Worm (Caenorhabditis elegans): ENCODE data around the gene ugt-49.

- TF ChIP-seq tbx-2 (tag; optimal IDR thresholded peaks at IDR 0.05), result no peak
- TF ChIP-seq unc-86 (tag; optimal IDR thresholded peaks at IDR 0.05), result no peak
- TF ChIP-seq tlp-1 (tag; optimal IDR thresholded peaks at IDR 0.05), result no peak
- TF ChIP-seq aly-2 (tag; optimal IDR thresholded peaks at IDR 0.05), result no peak
- TF ChIP-seq snpc-4 (tag; optimal IDR thresholded peaks at IDR 0.05), result no peak
- TF ChIP-seq nhr-237 (tag; optimal IDR thresholded peaks at IDR 0.05), result no peak
- TF ChIP-seq ceh-82 (tag; optimal IDR thresholded peaks at IDR 0.05), result no peak
- no peak for TF ChIP-seq F16B12.6 (tag; optimal IDR thresholded peaks at IDR 0.05)
- TF ChIP-seq fkh-10 (GFP tag; optimal IDR thresholded peaks at IDR 0.05), result no peak
Observed at ce11 chrV:10393708-10394107, 21.6 kb downstream of the ugt-49 start.

Data from whole organism, L1 larva.